Worm (Caenorhabditis elegans) whole organism, L4 larva: ENCODE measurements around the gene C03B1.7.

Source experiments
- F49E8.2 ChIP-seq: sonication (generic microtip); optimal IDR thresholded peaks from 2 replicates; lab custom pipeline; 2016; ENCODE audit warnings: missing compliant biosample characterization, mild to moderate bottlenecking, missing genetic modification characterization, borderline replicate concordance
- duxl-1 ChIP-seq: sonication (generic microtip); optimal IDR thresholded peaks from 2 replicates; lab custom pipeline; 2016; ENCODE audit warnings: mild to moderate bottlenecking, missing genetic modification characterization, moderate library complexity, missing compliant biosample characterization; ENCODE audit not compliant: poor library complexity
- egl-27 ChIP-seq: sonication (generic microtip); optimal IDR thresholded peaks from 3 replicates; lab custom pipeline; 2017; ENCODE audit warnings: missing biosample characterization, missing genetic modification reagents, missing genetic modification characterization
- lir-3 ChIP-seq: sonication (generic microtip); optimal IDR thresholded peaks from 2 replicates; lab custom pipeline; 2016; ENCODE audit warnings: mild to moderate bottlenecking, missing genetic modification characterization, missing compliant biosample characterization
- pha-4 ChIP-seq, 2 experiments: fragments of 150-350 bp in 1 of 2; fragments of 200-800 bp in 1 of 2; sonication (Bioruptor generic) in 1 of 2; IDR thresholded peaks in 1 of 2; optimal IDR thresholded peaks in 1 of 2; 2 replicates each; pipeline versions ENCODE4 v1.3.6 to Lab custom; 2014 to 2022; ENCODE audit warnings: missing genetic modification characterization in 2 of 2, missing genetic modification reagents in 2 of 2, missing biosample characterization in 1 of 2, missing compliant biosample characterization in 1 of 2
- skn-1 ChIP-seq: fragments of 150-350 bp; optimal IDR thresholded peaks from 2 replicates; lab custom pipeline; 2014; ENCODE audit warnings: missing biosample characterization, missing genetic modification characterization
- snpc-4 ChIP-seq: fragments of 150-350 bp; optimal IDR thresholded peaks from 2 replicates; lab custom pipeline; 2014; ENCODE audit warnings: missing biosample characterization, missing genetic modification characterization
- tag-97 ChIP-seq: fragments of 200-800 bp; sonication (Bioruptor generic); IDR thresholded peaks from 2 replicates; pipeline ENCODE4 v1.3.6; 2022; ENCODE audit warnings: missing genetic modification characterization, missing compliant biosample characterization
- unc-130 ChIP-seq: sonication (generic microtip); optimal IDR thresholded peaks from 2 replicates; lab custom pipeline; 2016; ENCODE audit warnings: missing genetic modification reagents, missing genetic modification characterization, missing compliant biosample characterization
- unc-39 ChIP-seq: sonication (generic microtip); optimal IDR thresholded peaks from 2 replicates; lab custom pipeline; 2017; ENCODE audit warnings: missing biosample characterization, missing genetic modification characterization
- zag-1 ChIP-seq: fragments of 150-350 bp; optimal IDR thresholded peaks from 2 replicates; lab custom pipeline; 2014; ENCODE audit warnings: missing biosample characterization, missing genetic modification characterization
- ztf-11 ChIP-seq: fragments of 150-350 bp; optimal IDR thresholded peaks from 2 replicates; lab custom pipeline; 2014; ENCODE audit warnings: missing biosample characterization, missing genetic modification characterization

- TF ChIP-seq lir-3 (tag; lab: Kevin White, UChicago) (no peak), tag-97 (GFP tag; lab: Robert Waterston, UW) (no peak), unc-39 (tag; lab: Kevin White, UChicago) (no peak), pha-4 (GFP tag; IDR thresholded peaks at IDR 0.05; lab: Robert Waterston, UW) (no peak), pha-4 (tag; optimal IDR thresholded peaks at IDR 0.05; lab: Kevin White, UChicago) (no peak), skn-1 (tag; lab: Kevin White, UChicago) (no peak), duxl-1 (tag; lab: Kevin White, UChicago) (no peak), ztf-11 (tag; lab: Kevin White, UChicago) (no peak), snpc-4 (tag; lab: Kevin White, UChicago) (no peak), F49E8.2 (no peak), unc-130 (GFP tag; lab: Kevin White, UChicago) (no peak), zag-1 (tag; lab: Kevin White, UChicago) (no peak), egl-27 (tag; lab: Kevin White, UChicago) (no peak)
Measured at ce11 chrX:6345785-6346184, 4.2 kb downstream of the C03B1.7 start.
